Worm (Caenorhabditis elegans) whole organism, L4/young adult: ENCODE measurements around the gene H40L08.2.

Experiments used
- W03F9.2 ChIP-seq: fragments of 150-350 bp; optimal IDR thresholded peaks from 2 replicates; lab custom pipeline; 2014; ENCODE audit warnings: missing biosample characterization, missing genetic modification characterization
- dao-5 ChIP-seq: sonication (generic microtip); optimal IDR thresholded peaks from 2 replicates; lab custom pipeline; 2016; ENCODE audit warnings: missing genotype, missing genetic modification characterization, moderate library complexity, missing compliant biosample characterization
- him-1 ChIP-seq: sonication (generic microtip); optimal IDR thresholded peaks from 2 replicates; lab custom pipeline; 2016; ENCODE audit warnings: missing genotype, missing genetic modification reagents, missing genetic modification characterization, missing compliant biosample characterization

Gene H40L08.2

ce11 chrX:15070137-15070536, 7.4 kb downstream of the H40L08.2 start:
- TF ChIP-seq dao-5 (tag; lab: Kevin White, UChicago) (no peak), him-1 (no peak), W03F9.2 (no peak)

- TF ChIP-seq him-1 = no peak
- TF ChIP-seq W03F9.2 = no peak
- no peak for TF ChIP-seq dao-5 (tag; lab: Kevin White, UChicago)
Measured at ce11 chrX:15069242-15069641, 8.3 kb downstream of the H40L08.2 start, which contains the start of gene mam-6. mam-6 (minus strand) TSS chrX:15069342.

- TF ChIP-seq W03F9.2 (no peak), him-1 (no peak), dao-5 (tag; lab: Kevin White, UChicago) (no peak)
Measured at ce11 chrX:15060303-15060702, 17.2 kb downstream of the H40L08.2 start, which contains the start of gene fbxa-96. fbxa-96 (minus strand) TSS chrX:15060403.

- TF ChIP-seq dao-5 (tag; lab: Kevin White, UChicago) = no peak
- no peak for TF ChIP-seq him-1
- no peak for TF ChIP-seq W03F9.2
Measured at ce11 chrX:15057900-15058299, 19.6 kb downstream of the H40L08.2 start.

- TF ChIP-seq him-1 (no peak), W03F9.2 (no peak), dao-5 (tag; lab: Kevin White, UChicago) (no peak)
Measured at ce11 chrX:15056737-15057136, 20.8 kb downstream of the H40L08.2 start, which contains the start of gene H03G16.5. H03G16.5 (minus strand) TSS chrX:15056837.

- TF ChIP-seq W03F9.2 = no peak
Measured at ce11 chrX:15055914-15056313, 21.6 kb downstream of the H40L08.2 start, which contains the start of gene H03G16.7. H03G16.7 (minus strand) TSS chrX:15056014.

ce11 chrX:15053223-15053933, 24.2 kb downstream of the H40L08.2 start, which contains the start of gene H03G16.1:
H03G16.1 (plus strand) TSS chrX:15053883.
- TF ChIP-seq him-1 = no peak
- TF ChIP-seq W03F9.2 = no peak
- no peak for TF ChIP-seq dao-5 (tag; lab: Kevin White, UChicago)

- TF ChIP-seq dao-5 (tag; lab: Kevin White, UChicago) (no peak), W03F9.2 (no peak), him-1 (no peak)
Measured at ce11 chrX:15052385-15052784, 25.2 kb downstream of the H40L08.2 start, which contains the start of gene H03G16.6. H03G16.6 (plus strand) TSS chrX:15052685.

- no peak for TF ChIP-seq W03F9.2
- TF ChIP-seq him-1 = no peak
- no peak for TF ChIP-seq dao-5 (tag; lab: Kevin White, UChicago)
Measured at ce11 chrX:15050006-15050405, 27.5 kb downstream of the H40L08.2 start.

- no peak for TF ChIP-seq W03F9.2
- no peak for TF ChIP-seq dao-5 (tag; lab: Kevin White, UChicago)
- no peak for TF ChIP-seq him-1
Measured at ce11 chrX:15047541-15047940, 30.0 kb downstream of the H40L08.2 start.

- TF ChIP-seq W03F9.2 = no peak
- TF ChIP-seq dao-5 (tag; lab: Kevin White, UChicago) = no peak
- TF ChIP-seq him-1 = no peak
Measured at ce11 chrX:15045401-15045800, 32.1 kb downstream of the H40L08.2 start.

- TF ChIP-seq W03F9.2 (no peak), him-1 (no peak), dao-5 (tag; lab: Kevin White, UChicago) (no peak)
Measured at ce11 chrX:15042549-15042948, 35.0 kb downstream of the H40L08.2 start.

ce11 chrX:15041340-15041739, 36.2 kb downstream of the H40L08.2 start:
- TF ChIP-seq dao-5 (tag; lab: Kevin White, UChicago) (no peak), him-1 (no peak), W03F9.2 (no peak)

- TF ChIP-seq him-1 = no peak
- peak; percentile 63 for TF ChIP-seq W03F9.2
Measured at ce11 chrX:15040552-15041080, 36.9 kb downstream of the H40L08.2 start, which contains the start of gene C18B12.4. C18B12.4 (minus strand) TSS chrX:15040602.

ce11 chrX:15039696-15040212, 37.8 kb downstream of the H40L08.2 start:
- no peak for TF ChIP-seq him-1
- no peak for TF ChIP-seq dao-5 (tag; lab: Kevin White, UChicago)
- no peak for TF ChIP-seq W03F9.2
